Worm (Caenorhabditis elegans): Measurements from ENCODE around the gene csp-2.

DNA sequence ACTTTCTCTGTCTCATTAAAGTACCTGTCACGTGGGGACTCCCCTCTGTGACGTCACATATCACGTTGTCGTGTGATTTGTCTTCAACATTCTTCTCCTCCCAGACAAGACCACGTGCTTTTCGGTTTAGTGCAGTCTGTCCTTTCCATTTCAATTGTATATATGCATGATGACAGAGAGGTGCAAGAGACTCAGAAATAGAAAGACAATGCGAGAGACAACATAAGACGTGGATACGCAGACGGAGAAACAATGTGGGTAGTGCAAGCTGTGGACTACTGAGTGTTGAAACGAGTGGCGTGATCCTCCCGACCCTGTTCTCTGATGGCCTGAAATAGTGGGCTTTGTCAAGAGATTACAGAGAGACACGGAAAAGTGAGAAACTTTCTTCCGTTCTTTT, 29.2 kb downstream of the csp-2 start:
- peak; percentile 22 for TF ChIP-seq lin-13 (tag; optimal IDR thresholded peaks at IDR 0.05)
- peak; percentile 78 for TF ChIP-seq unc-62 (GFP tag; optimal IDR thresholded peaks at IDR 0.05)
- TF ChIP-seq nhr-28 (tag; optimal IDR thresholded peaks at IDR 0.05), result no peak
- no peak for TF ChIP-seq nhr-2 (tag; optimal IDR thresholded peaks at IDR 0.05)
- TF ChIP-seq ceh-83 (GFP tag; optimal IDR thresholded peaks at IDR 0.05), result no peak
- TF ChIP-seq sptf-1 (tag; optimal IDR thresholded peaks at IDR 0.05), result no peak
- TF ChIP-seq ceh-43 (GFP tag; optimal IDR thresholded peaks at IDR 0.05), result no peak
- TF ChIP-seq ham-2 (GFP tag; optimal IDR thresholded peaks at IDR 0.05), result peak; percentile 22
- TF ChIP-seq nhr-76 (tag; optimal IDR thresholded peaks at IDR 0.05), result no peak
- TF ChIP-seq pha-4 (tag; optimal IDR thresholded peaks at IDR 0.05), result peak; percentile 70
- TF ChIP-seq ceh-39 (tag; optimal IDR thresholded peaks at IDR 0.05), result no peak
- no peak for TF ChIP-seq hlh-1 (tag; optimal IDR thresholded peaks at IDR 0.05)
- TF ChIP-seq ces-1 (GFP tag; optimal IDR thresholded peaks at IDR 0.05), result peak; percentile 77
